Worm (Caenorhabditis elegans) whole organism, mixed stage, embryonic: ENCODE results near the gene W03D2.9.

Experiments used
- blmp-1 ChIP-seq: fragments of 150-350 bp; optimal IDR thresholded peaks from 2 replicates; lab custom pipeline; 2014; ENCODE audit warnings: missing biosample characterization, missing genetic modification characterization
- ceh-39 ChIP-seq: fragments of 150-350 bp; optimal IDR thresholded peaks from 2 replicates; lab custom pipeline; 2014; ENCODE audit warnings: missing biosample characterization, missing genetic modification characterization
- ceh-83 ChIP-seq: fragments of 200-800 bp; sonication (Bioruptor generic); optimal IDR thresholded peaks from 2 replicates; lab custom pipeline; 2018; ENCODE audit warnings: mild to moderate bottlenecking, missing genetic modification characterization, missing compliant biosample characterization
- lin-13 ChIP-seq: fragments of 150-350 bp; optimal IDR thresholded peaks from 2 replicates; lab custom pipeline; 2014; ENCODE audit warnings: missing biosample characterization, missing genetic modification characterization
- lin-32 ChIP-seq: fragments of 200-800 bp; sonication (Bioruptor generic); optimal IDR thresholded peaks from 2 replicates; lab custom pipeline; 2018; ENCODE audit warnings: mild to moderate bottlenecking, missing genetic modification characterization, missing compliant biosample characterization
- lsy-2 ChIP-seq: fragments of 150-350 bp; optimal IDR thresholded peaks from 2 replicates; lab custom pipeline; 2014; ENCODE audit warnings: missing biosample characterization, missing genetic modification characterization
- mab-5 ChIP-seq: fragments of 150-350 bp; optimal IDR thresholded peaks from 2 replicates; lab custom pipeline; 2014; ENCODE audit warnings: missing biosample characterization, missing genetic modification characterization
- mep-1 ChIP-seq: fragments of 150-350 bp; optimal IDR thresholded peaks from 2 replicates; lab custom pipeline; 2017; ENCODE audit warnings: missing biosample characterization, missing genetic modification reagents, missing genetic modification characterization, inconsistent platforms
- nhr-12 ChIP-seq: fragments of 150-350 bp; optimal IDR thresholded peaks from 2 replicates; lab custom pipeline; 2014; ENCODE audit warnings: missing biosample characterization, missing genetic modification characterization
- snpc-4 ChIP-seq: fragments of 150-350 bp; optimal IDR thresholded peaks from 2 replicates; lab custom pipeline; 2014; ENCODE audit warnings: missing biosample characterization, missing genetic modification characterization
- sptf-1 ChIP-seq: sonication (generic microtip); optimal IDR thresholded peaks from 2 replicates; lab custom pipeline; 2017; ENCODE audit warnings: mild to moderate bottlenecking, missing genetic modification characterization, moderate library complexity, missing compliant biosample characterization
- unc-62 ChIP-seq: fragments of 150-350 bp; optimal IDR thresholded peaks from 2 replicates; lab custom pipeline; 2014; ENCODE audit warnings: missing biosample characterization, missing genetic modification reagents, missing genetic modification characterization
- ztf-11 ChIP-seq: fragments of 150-350 bp; optimal IDR thresholded peaks from 2 replicates; lab custom pipeline; 2014; ENCODE audit warnings: missing biosample characterization, missing genetic modification characterization

- TF ChIP-seq ztf-11, result no peak
- TF ChIP-seq lin-13 (tag; lab: Kevin White, UChicago), result no peak
- no peak for TF ChIP-seq mab-5 (tag; lab: Kevin White, UChicago)
- no peak for TF ChIP-seq sptf-1 (tag; lab: Kevin White, UChicago)
- TF ChIP-seq snpc-4 (tag; lab: Kevin White, UChicago), result no peak
- TF ChIP-seq ceh-83 (GFP tag; lab: Kevin White, UChicago), result no peak
- no peak for TF ChIP-seq blmp-1 (tag; lab: Kevin White, UChicago)
- no peak for TF ChIP-seq lin-32 (GFP tag; lab: Kevin White, UChicago)
- no peak for TF ChIP-seq nhr-12 (tag; lab: Kevin White, UChicago)
- TF ChIP-seq unc-62 (GFP tag; lab: Kevin White, UChicago), result no peak
- TF ChIP-seq mep-1 (tag; lab: Kevin White, UChicago), result no peak
- TF ChIP-seq lsy-2 (tag; lab: Kevin White, UChicago), result no peak
- no peak for TF ChIP-seq ceh-39 (tag; lab: Kevin White, UChicago)
Observed at ce11 chrIV:4029288-4029687, 45.2 kb downstream of the W03D2.9 start.
